Fruit fly (Drosophila melanogaster) whole organism, embryonic: ENCODE measurements around the gene scpr-A.
A peak's percentile ranks its signal among the peaks of the same experiment; 100 is the strongest.

ENCODE experiments used
- Antp ChIP-seq: fragments of 200-800 bp; sonication (Bioruptor generic); optimal IDR thresholded peaks from 3 replicates; lab custom pipeline; 2016; ENCODE audit warnings: missing biosample characterization, missing genetic modification characterization
- Awh ChIP-seq: fragments of 200-800 bp; sonication (Bioruptor generic); IDR thresholded peaks from 2 replicates; pipeline ENCODE4, ENCODE4 v1.3.6; 2022; ENCODE audit warnings: missing biosample characterization, missing genetic modification characterization
- CG1024 ChIP-seq: fragments of 200-800 bp; sonication (Bioruptor generic); IDR thresholded peaks from 2 replicates; pipeline ENCODE4 v1.3.6; 2022; ENCODE audit warnings: missing biosample characterization, missing genetic modification characterization
- CG10565 ChIP-seq: fragments of 200-800 bp; sonication (Bioruptor generic); optimal IDR thresholded peaks from 3 replicates; lab custom pipeline; 2016; ENCODE audit warnings: missing biosample characterization, mild to moderate bottlenecking, missing genetic modification characterization
- CG11398 ChIP-seq: fragments of 200-800 bp; sonication (Bioruptor generic); optimal IDR thresholded peaks from 2 replicates; lab custom pipeline; 2016; ENCODE audit warnings: missing biosample characterization, missing genetic modification characterization
- CG11504 ChIP-seq: fragments of 200-800 bp; sonication (Bioruptor generic); optimal IDR thresholded peaks from 3 replicates; lab custom pipeline; 2019; ENCODE audit warnings: missing biosample characterization, mild to moderate bottlenecking, missing genetic modification characterization, moderate library complexity
- CG12071 ChIP-seq: fragments of 200-800 bp; sonication (Bioruptor generic); optimal IDR thresholded peaks from 3 replicates; lab custom pipeline; 2018; ENCODE audit warnings: missing biosample characterization, mild to moderate bottlenecking, missing genetic modification characterization
- CG13123 ChIP-seq: fragments of 200-800 bp; sonication (Bioruptor generic); optimal IDR thresholded peaks from 2 replicates; lab custom pipeline; 2016; ENCODE audit warnings: missing biosample characterization, missing genetic modification characterization
- CG13287 ChIP-seq: fragments of 200-800 bp; sonication (Bioruptor generic); IDR thresholded peaks from 2 replicates; pipeline ENCODE4 v1.3.6; 2022; ENCODE audit warnings: missing biosample characterization, missing genetic modification characterization; ENCODE audit not compliant: partially characterized antibody
- CG13624 ChIP-seq: fragments of 200-800 bp; sonication (Bioruptor generic); optimal IDR thresholded peaks from 2 replicates; lab custom pipeline; 2016; ENCODE audit warnings: missing biosample characterization, missing genetic modification characterization
- CG17912 ChIP-seq: fragments of 200-800 bp; sonication (Bioruptor generic); optimal IDR thresholded peaks from 2 replicates; lab custom pipeline; 2018; ENCODE audit warnings: missing biosample characterization, mild to moderate bottlenecking, missing genetic modification characterization
- CG18599 ChIP-seq: fragments of 200-800 bp; sonication (Bioruptor generic); optimal IDR thresholded peaks from 3 replicates; lab custom pipeline; 2017; ENCODE audit warnings: missing biosample characterization, missing genetic modification characterization, mild to moderate bottlenecking, moderate library complexity, missing genetic modification reagents
- CG2712 ChIP-seq: fragments of 200-800 bp; optimal IDR thresholded peaks from 3 replicates; lab custom pipeline; 2019; ENCODE audit warnings: missing biosample characterization, mild to moderate bottlenecking, missing genetic modification characterization, moderate library complexity
- CG31388 ChIP-seq: fragments of 200-800 bp; sonication (Bioruptor generic); optimal IDR thresholded peaks from 2 replicates; lab custom pipeline; 2016; ENCODE audit warnings: missing biosample characterization, missing genetic modification characterization
- CG3726 ChIP-seq: fragments of 200-800 bp; sonication (Bioruptor generic); IDR thresholded peaks from 3 replicates; pipeline ENCODE4, ENCODE4 v1.3.6; 2022; ENCODE audit warnings: missing biosample characterization, missing genetic modification characterization
- CG6175 ChIP-seq: fragments of 200-800 bp; sonication (Bioruptor generic); IDR thresholded peaks from 3 replicates; pipeline ENCODE4 v1.3.6; 2022; ENCODE audit warnings: missing biosample characterization, missing genetic modification characterization
- CG7987 ChIP-seq: fragments of 200-800 bp; sonication (Bioruptor generic); optimal IDR thresholded peaks from 2 replicates; lab custom pipeline; 2018; ENCODE audit warnings: missing biosample characterization, mild to moderate bottlenecking, missing genetic modification characterization, moderate library complexity
- D19A ChIP-seq: fragments of 200-800 bp; optimal IDR thresholded peaks from 3 replicates; lab custom pipeline; 2019; ENCODE audit warnings: missing biosample characterization, mild to moderate bottlenecking, missing genetic modification characterization, moderate library complexity
- Dll ChIP-seq: fragments of 200-800 bp; sonication (Bioruptor generic); IDR thresholded peaks from 4 replicates; pipeline ENCODE4 v1.3.6; 2022; ENCODE audit warnings: missing biosample characterization, missing genetic modification characterization; ENCODE audit not compliant: partially characterized antibody
- Doc2 ChIP-seq: fragments of 200-800 bp; sonication (Bioruptor generic); IDR thresholded peaks from 2 replicates; pipeline ENCODE4 v1.3.6; 2022; ENCODE audit warnings: missing biosample characterization, missing genetic modification characterization
- Dp ChIP-seq: fragments of 200-800 bp; sonication (Bioruptor generic); optimal IDR thresholded peaks from 2 replicates; lab custom pipeline; 2018; ENCODE audit warnings: missing biosample characterization, mild to moderate bottlenecking, missing genetic modification characterization, moderate library complexity
- ERR ChIP-seq: fragments of 200-800 bp; sonication (Bioruptor generic); optimal IDR thresholded peaks from 2 replicates; lab custom pipeline; 2016; ENCODE audit warnings: missing biosample characterization, missing genetic modification characterization
- Hand ChIP-seq: fragments of 200-800 bp; sonication (Bioruptor generic); optimal IDR thresholded peaks from 2 replicates; lab custom pipeline; 2017; ENCODE audit warnings: mild to moderate bottlenecking, missing biosample characterization, missing genetic modification reagents, missing genetic modification characterization
- Jarid2 ChIP-seq: fragments of 200-800 bp; sonication (Bioruptor generic); optimal IDR thresholded peaks from 3 replicates; lab custom pipeline; 2017; ENCODE audit warnings: mild to moderate bottlenecking, missing biosample characterization, missing genetic modification reagents, missing genetic modification characterization
- Side ChIP-seq: fragments of 200-800 bp; sonication (Bioruptor generic); optimal IDR thresholded peaks from 2 replicates; lab custom pipeline; 2016; ENCODE audit warnings: missing biosample characterization, missing genetic modification characterization
- Ssrp ChIP-seq: fragments of 200-800 bp; sonication (Bioruptor generic); optimal IDR thresholded peaks from 2 replicates; lab custom pipeline; 2018; ENCODE audit warnings: missing biosample characterization, mild to moderate bottlenecking, missing genetic modification characterization, moderate library complexity
- bab2 ChIP-seq: fragments of 200-800 bp; sonication (Bioruptor generic); optimal IDR thresholded peaks from 2 replicates; lab custom pipeline; 2016; ENCODE audit warnings: missing biosample characterization, missing genetic modification characterization
- br ChIP-seq: fragments of >200 bp; optimal IDR thresholded peaks from 2 replicates; lab custom pipeline; 2017
- chinmo ChIP-seq: fragments of 200-800 bp; sonication (Bioruptor generic); IDR thresholded peaks from 4 replicates; pipeline ENCODE4 v1.3.6; 2022; ENCODE audit warnings: missing biosample characterization, missing genetic modification characterization; ENCODE audit not compliant: partially characterized antibody
- corto ChIP-seq: fragments of 200-800 bp; sonication (Bioruptor generic); optimal IDR thresholded peaks from 2 replicates; lab custom pipeline; 2016; ENCODE audit warnings: missing biosample characterization, mild to moderate bottlenecking, missing genetic modification characterization, moderate library complexity
- gem ChIP-seq: fragments of 200-800 bp; sonication (Bioruptor generic); optimal IDR thresholded peaks from 2 replicates; lab custom pipeline; 2019; ENCODE audit warnings: missing biosample characterization, mild to moderate bottlenecking, missing genetic modification characterization, moderate library complexity
- her ChIP-seq: fragments of 200-800 bp; sonication (Bioruptor generic); optimal IDR thresholded peaks from 2 replicates; lab custom pipeline; 2016; ENCODE audit warnings: missing biosample characterization, missing genetic modification characterization
- hkb ChIP-seq, 2 experiments: fragments of 200-800 bp in 1 of 2; fragments of >200 bp in 1 of 2; sonication (Bioruptor generic) in 1 of 2; IDR thresholded peaks in 1 of 2; optimal IDR thresholded peaks in 1 of 2; 2 replicates each; pipeline versions ENCODE4 v1.3.6 to Lab custom; 2017 to 2022; ENCODE audit warnings: missing biosample characterization in 1 of 2, missing genetic modification characterization in 1 of 2
- kni ChIP-seq: fragments of 200-800 bp; sonication (Bioruptor generic); optimal IDR thresholded peaks from 3 replicates; lab custom pipeline; 2017; ENCODE audit warnings: mild to moderate bottlenecking, missing biosample characterization, missing genetic modification reagents, missing genetic modification characterization
- lbe ChIP-seq: fragments of 200-800 bp; sonication (Bioruptor generic); optimal IDR thresholded peaks from 2 replicates; lab custom pipeline; 2016; ENCODE audit warnings: missing biosample characterization, mild to moderate bottlenecking, missing genetic modification characterization
- maf-S ChIP-seq: fragments of 200-800 bp; sonication (Bioruptor generic); optimal IDR thresholded peaks from 2 replicates; lab custom pipeline; 2016; ENCODE audit warnings: missing biosample characterization, missing genetic modification characterization
- mam ChIP-seq: fragments of 200-800 bp; sonication (Bioruptor generic); optimal IDR thresholded peaks from 3 replicates; lab custom pipeline; 2016; ENCODE audit warnings: missing biosample characterization, missing genetic modification characterization
- nmo ChIP-seq: fragments of 200-800 bp; sonication (Bioruptor generic); optimal IDR thresholded peaks from 2 replicates; lab custom pipeline; 2018; ENCODE audit warnings: missing biosample characterization, mild to moderate bottlenecking, missing genetic modification characterization, moderate library complexity
- oc ChIP-seq: fragments of 200-800 bp; sonication (Bioruptor generic); optimal IDR thresholded peaks from 2 replicates; lab custom pipeline; 2018; ENCODE audit warnings: missing biosample characterization, mild to moderate bottlenecking, missing genetic modification characterization, moderate library complexity
- pan ChIP-seq, 4 experiments: fragments of >200 bp in 3 of 4; fragments of 200-800 bp in 1 of 4; sonication (Bioruptor generic) in 1 of 4; optimal IDR thresholded peaks in 3 of 4; IDR thresholded peaks in 1 of 4; 2 replicates each; pipeline versions ENCODE4 v1.3.6 to Lab custom; 2017 to 2022; ENCODE audit warnings: missing biosample characterization in 2 of 4, missing genetic modification characterization in 2 of 4, mixed read lengths in 1 of 4
- phol ChIP-seq: fragments of 200-800 bp; sonication (Bioruptor generic); optimal IDR thresholded peaks from 3 replicates; lab custom pipeline; 2018; ENCODE audit warnings: missing biosample characterization, mild to moderate bottlenecking, missing genetic modification characterization, moderate library complexity
- ranshi ChIP-seq: fragments of 200-800 bp; sonication (Bioruptor generic); IDR thresholded peaks from 2 replicates; pipeline ENCODE4 v1.3.6; 2022; ENCODE audit warnings: missing biosample characterization, missing genetic modification characterization
- salm ChIP-seq: fragments of 200-800 bp; sonication (Bioruptor generic); optimal IDR thresholded peaks from 2 replicates; lab custom pipeline; 2018; ENCODE audit warnings: missing biosample characterization, mild to moderate bottlenecking, missing genetic modification characterization
- sob ChIP-seq: fragments of 200-800 bp; sonication (Bioruptor generic); IDR thresholded peaks from 2 replicates; pipeline ENCODE4 v1.3.6; 2022; ENCODE audit warnings: missing biosample characterization, missing genetic modification characterization
- tna ChIP-seq: fragments of 200-800 bp; sonication (Bioruptor generic); IDR thresholded peaks from 2 replicates; pipeline ENCODE4 v1.3.6; 2022; ENCODE audit warnings: missing biosample characterization, missing genetic modification characterization; ENCODE audit not compliant: partially characterized antibody
- trem ChIP-seq: fragments of 200-800 bp; optimal IDR thresholded peaks from 3 replicates; lab custom pipeline; 2019; ENCODE audit warnings: missing biosample characterization, mild to moderate bottlenecking, missing genetic modification characterization, moderate library complexity
- vnd ChIP-seq: fragments of 200-800 bp; sonication (Bioruptor generic); IDR thresholded peaks from 3 replicates; pipeline ENCODE4 v1.3.6; 2022; ENCODE audit warnings: missing biosample characterization, missing genetic modification characterization; ENCODE audit not compliant: partially characterized antibody

The scpr-A gene

dm6 chr3R:11211291-11212061, 29.5 kb upstream of the scpr-A start (continued):
- TF ChIP-seq oc (tag; lab: Kevin White, UChicago) (no peak), pan (optimal IDR thresholded peaks at IDR 0.05; lab: Kevin White, UChicago) (no peak), pan (GFP tag; optimal IDR thresholded peaks at IDR 0.05 in 1 of 2, IDR thresholded peaks at IDR 0.05 in 1 of 2) (peak in 1 of 2 experiments; percentile 75), mam (GFP tag; lab: Kevin White, UChicago) (peak; percentile 87), nmo (GFP tag; lab: Kevin White, UChicago) (peak; percentile 63), salm (tag; lab: Kevin White, UChicago) (no peak), br (lab: Kevin White, UChicago) (no peak), CG10565 (GFP tag; lab: Kevin White, UChicago) (no peak), Ssrp (tag; lab: Kevin White, UChicago) (peak; percentile 62), Doc2 (GFP tag; lab: Robert Waterston, UW) (no peak), CG11504 (tag; lab: Kevin White, UChicago) (peak; percentile 73), CG3726 (peak; percentile 53; the same call in 1 of the 3 replicates), gem (peak; percentile 80), lbe (peak; percentile 45), kni (GFP tag; lab: Kevin White, UChicago) (peak; percentile 95), CG18599 (GFP tag; lab: Kevin White, UChicago) (peak; percentile 73), corto (GFP tag; lab: Kevin White, UChicago) (no peak), Awh (GFP tag; lab: Robert Waterston, UW) (0 out of 2 replicates have a peak, but pooled peaks have one; percentile 11), Antp (GFP tag; lab: Kevin White, UChicago) (peak; percentile 65), Hand (GFP tag; lab: Kevin White, UChicago) (no peak), trem (peak; percentile 39), sob (GFP tag; lab: Robert Waterston, UW) (peak; percentile 69), Side (GFP tag; lab: Kevin White, UChicago) (peak; percentile 53), CG13123 (GFP tag; lab: Kevin White, UChicago) (no peak), chinmo (GFP tag; lab: Robert Waterston, UW) (peak; percentile 83; the same call in 3 of the 4 replicates), vnd (GFP tag; lab: Robert Waterston, UW) (no peak), CG17912 (GFP tag; lab: Kevin White, UChicago) (no peak), maf-S (GFP tag; lab: Kevin White, UChicago) (peak; percentile 79), CG7987 (GFP tag; lab: Kevin White, UChicago) (peak; percentile 35), CG1024 (GFP tag; lab: Robert Waterston, UW) (0 out of 2 replicates have a peak, but pooled peaks have one; percentile 36), CG2712 (tag; lab: Kevin White, UChicago) (peak; percentile 72), Jarid2 (GFP tag; lab: Kevin White, UChicago) (no peak), D19A (peak; percentile 55), tna (GFP tag; lab: Robert Waterston, UW) (no peak), Dll (GFP tag; lab: Robert Waterston, UW) (0 out of 4 replicates have a peak, but pooled peaks have one; percentile 20), phol (peak; percentile 64), her (GFP tag; lab: Kevin White, UChicago) (peak; percentile 47), CG11398 (GFP tag; lab: Kevin White, UChicago) (peak; percentile 28), CG12071 (GFP tag; lab: Kevin White, UChicago) (peak; percentile 58), CG13624 (GFP tag; lab: Kevin White, UChicago) (peak; percentile 79), hkb (optimal IDR thresholded peaks at IDR 0.05; lab: Kevin White, UChicago) (no peak), hkb (GFP tag; IDR thresholded peaks at IDR 0.05; lab: Robert Waterston, UW) (peak; percentile 73), CG6175 (GFP tag; lab: Robert Waterston, UW) (peak; percentile 63; the same call in 1 of the 3 replicates), ranshi (GFP tag; lab: Robert Waterston, UW) (peak; percentile 68), CG13287 (GFP tag; lab: Robert Waterston, UW) (no peak; the same call in 1 of the 2 replicates), bab2 (GFP tag; lab: Kevin White, UChicago) (peak; percentile 68), CG31388 (GFP tag; lab: Kevin White, UChicago) (peak; percentile 19), ERR (GFP tag; lab: Kevin White, UChicago) (peak; percentile 30), Dp (GFP tag; lab: Kevin White, UChicago) (no peak)
